Fruit fly (Drosophila melanogaster) whole organism, pupa: ENCODE data around the gene CG10477.

Experiments
- CG13204 ChIP-seq: fragments of 200-800 bp; sonication (Bioruptor generic); optimal IDR thresholded peaks from 2 replicates; lab custom pipeline; 2018; ENCODE audit warnings: missing biosample characterization, mild to moderate bottlenecking, missing genetic modification characterization, moderate library complexity
- CG14655 ChIP-seq: fragments of 200-800 bp; sonication (Bioruptor generic); optimal IDR thresholded peaks from 3 replicates; lab custom pipeline; 2017; ENCODE audit warnings: mild to moderate bottlenecking, missing biosample characterization, missing genetic modification reagents, missing genetic modification characterization
- CG15710 ChIP-seq: fragments of 200-800 bp; sonication (Bioruptor generic); optimal IDR thresholded peaks from 2 replicates; lab custom pipeline; 2018; ENCODE audit warnings: missing biosample characterization, mild to moderate bottlenecking, missing genetic modification characterization, moderate library complexity
- CG17806 ChIP-seq: fragments of 200-800 bp; sonication (Bioruptor generic); optimal IDR thresholded peaks from 2 replicates; lab custom pipeline; 2018; ENCODE audit warnings: missing biosample characterization, mild to moderate bottlenecking, missing genetic modification characterization, moderate library complexity
- CG34367 ChIP-seq: fragments of 200-800 bp; sonication (Bioruptor generic); optimal IDR thresholded peaks from 2 replicates; lab custom pipeline; 2018; ENCODE audit warnings: missing biosample characterization, mild to moderate bottlenecking, missing genetic modification characterization
- CG8159 ChIP-seq: fragments of 200-800 bp; sonication (Bioruptor generic); optimal IDR thresholded peaks from 3 replicates; lab custom pipeline; 2018; ENCODE audit warnings: missing biosample characterization, mild to moderate bottlenecking, missing genetic modification characterization, moderate library complexity
- CG9948 ChIP-seq: fragments of 200-800 bp; sonication (Bioruptor generic); optimal IDR thresholded peaks from 2 replicates; lab custom pipeline; 2018; ENCODE audit warnings: missing biosample characterization, mild to moderate bottlenecking, missing genetic modification characterization, moderate library complexity
- EcR ChIP-seq: fragments of 200-800 bp; sonication (Bioruptor generic); optimal IDR thresholded peaks from 3 replicates; lab custom pipeline; 2019; ENCODE audit warnings: missing biosample characterization, missing genetic modification characterization, mild to moderate bottlenecking, moderate library complexity, missing genetic modification reagents
- Pif1A ChIP-seq: fragments of 200-800 bp; sonication (Bioruptor generic); optimal IDR thresholded peaks from 3 replicates; lab custom pipeline; 2016; ENCODE audit warnings: missing biosample characterization, missing genetic modification characterization
- fd96Ca ChIP-seq: fragments of 200-800 bp; sonication (Bioruptor generic); IDR thresholded peaks from 3 replicates; pipeline ENCODE4 v1.3.6; 2022; ENCODE audit warnings: missing biosample characterization, missing genetic modification characterization

dm6 chr3L:6082561-6082960 lies 48.1 kb upstream of the CG10477 start, which contains the start of gene CG13293:
- TF ChIP-seq CG8159 (tag; lab: Kevin White, UChicago), result no peak
- no peak for TF ChIP-seq CG13204
- TF ChIP-seq CG9948, result no peak
- no peak for TF ChIP-seq fd96Ca
- no peak for TF ChIP-seq CG17806 (tag; lab: Kevin White, UChicago)
- no peak for TF ChIP-seq Pif1A (GFP tag; lab: Kevin White, UChicago)
- TF ChIP-seq CG14655 (GFP tag; lab: Kevin White, UChicago), result no peak
- no peak for TF ChIP-seq EcR (GFP tag; lab: Kevin White, UChicago)
- TF ChIP-seq CG15710 (tag; lab: Kevin White, UChicago), result no peak
- TF ChIP-seq CG34367, result no peak
